Fruit fly (Drosophila melanogaster) whole organism, prepupa: ENCODE data around the gene CG3164.

Experiments
- CG10669 ChIP-seq: fragments of 200-800 bp; sonication (Bioruptor generic); optimal IDR thresholded peaks from 3 replicates; lab custom pipeline; 2018; ENCODE audit warnings: missing biosample characterization, mild to moderate bottlenecking, missing genetic modification characterization, moderate library complexity
- CG11762 ChIP-seq: fragments of 200-800 bp; sonication (Bioruptor generic); optimal IDR thresholded peaks from 3 replicates; lab custom pipeline; 2016; ENCODE audit warnings: missing biosample characterization, missing genetic modification characterization; ENCODE audit not compliant: insufficient read depth
- CG15336 ChIP-seq: fragments of 200-800 bp; sonication (Bioruptor generic); IDR thresholded peaks from 2 replicates; pipeline ENCODE4 v1.3.6; 2022; ENCODE audit warnings: missing biosample characterization, missing genetic modification characterization
- CG31627 ChIP-seq: fragments of 200-800 bp; sonication (Bioruptor generic); optimal IDR thresholded peaks from 3 replicates; lab custom pipeline; 2016; ENCODE audit warnings: missing biosample characterization, missing genetic modification characterization
- CG34406 ChIP-seq: fragments of 200-800 bp; sonication (Bioruptor generic); optimal IDR thresholded peaks from 3 replicates; lab custom pipeline; 2016; ENCODE audit warnings: missing biosample characterization, missing genetic modification characterization
- CG4318 ChIP-seq: fragments of 200-800 bp; sonication (Bioruptor generic); optimal IDR thresholded peaks from 3 replicates; lab custom pipeline; 2017; ENCODE audit warnings: missing biosample characterization, mild to moderate bottlenecking, missing genetic modification characterization
- CG6276 ChIP-seq: fragments of 200-800 bp; sonication (Bioruptor generic); optimal IDR thresholded peaks from 2 replicates; lab custom pipeline; 2017; ENCODE audit warnings: missing biosample characterization, mild to moderate bottlenecking, missing genetic modification characterization
- CG6792 ChIP-seq: fragments of 200-800 bp; sonication (Bioruptor generic); optimal IDR thresholded peaks from 3 replicates; lab custom pipeline; 2016; ENCODE audit warnings: missing biosample characterization, missing genetic modification characterization
- CG7368 ChIP-seq: fragments of 200-800 bp; sonication (Bioruptor generic); optimal IDR thresholded peaks from 3 replicates; lab custom pipeline; 2016; ENCODE audit warnings: missing biosample characterization, missing genetic modification characterization
- Hr38 ChIP-seq: sonication (Bioruptor generic); optimal IDR thresholded peaks from 2 replicates; lab custom pipeline; 2016; ENCODE audit warnings: missing biosample characterization, missing genetic modification characterization
- Met ChIP-seq: fragments of 200-800 bp; sonication (Bioruptor generic); optimal IDR thresholded peaks from 3 replicates; lab custom pipeline; 2016; ENCODE audit warnings: missing biosample characterization, missing genetic modification characterization
- eg ChIP-seq: fragments of 200-800 bp; sonication (Bioruptor generic); IDR thresholded peaks from 3 replicates; pipeline ENCODE4 v1.3.6; 2022; ENCODE audit warnings: missing biosample characterization, missing genetic modification characterization
- esn ChIP-seq: fragments of 200-800 bp; sonication (Bioruptor generic); optimal IDR thresholded peaks from 2 replicates; lab custom pipeline; 2016; ENCODE audit warnings: missing biosample characterization, mild to moderate bottlenecking, missing genetic modification characterization, moderate library complexity
- fd85E ChIP-seq: fragments of 200-800 bp; sonication (Bioruptor generic); optimal IDR thresholded peaks from 3 replicates; lab custom pipeline; 2016; ENCODE audit warnings: missing biosample characterization, missing genetic modification characterization

- no peak for TF ChIP-seq CG31627 (GFP tag; lab: Kevin White, UChicago)
- no peak for TF ChIP-seq CG11762
- no peak for TF ChIP-seq CG7368 (GFP tag; lab: Kevin White, UChicago)
- TF ChIP-seq CG6792 (GFP tag; lab: Kevin White, UChicago): no peak
- no peak for TF ChIP-seq CG4318 (GFP tag; lab: Kevin White, UChicago)
- TF ChIP-seq CG15336 (GFP tag; lab: Robert Waterston, UW): no peak
- no peak for TF ChIP-seq CG34406 (GFP tag; lab: Kevin White, UChicago)
- no peak for TF ChIP-seq Hr38 (GFP tag; lab: Kevin White, UChicago)
- no peak for TF ChIP-seq esn
- peak; percentile 12 for TF ChIP-seq Met
- no peak for TF ChIP-seq fd85E
- no peak for TF ChIP-seq eg (GFP tag; lab: Robert Waterston, UW)
- TF ChIP-seq CG6276 (GFP tag; lab: Kevin White, UChicago): no peak
- no peak for TF ChIP-seq CG10669 (GFP tag; lab: Kevin White, UChicago)
Observed at dm6 chr2L:165253-165890, 34.8 kb upstream of the CG3164 start.
